Worm (Caenorhabditis elegans): ENCODE measurements around the gene nep-25.

- TF ChIP-seq him-1 (tag; optimal IDR thresholded peaks at IDR 0.05) (no peak), W03F9.2 (tag; optimal IDR thresholded peaks at IDR 0.05) (peak; percentile 61), dao-5 (tag; optimal IDR thresholded peaks at IDR 0.05) (no peak)
Measured at ce11 chrII:5819655-5820054, 22.4 kb upstream of the nep-25 start.

Data from whole organism, L4/young adult.